Fruit fly (Drosophila melanogaster) whole organism, embryonic: ENCODE data around the gene CG7963.

ENCODE experiments used
- CG10654 ChIP-seq: fragments of 200-800 bp; sonication (Bioruptor generic); optimal IDR thresholded peaks from 2 replicates; lab custom pipeline; 2016; ENCODE audit warnings: missing biosample characterization, missing genetic modification characterization
- CG12769 ChIP-seq: fragments of 200-800 bp; sonication (Bioruptor generic); optimal IDR thresholded peaks from 2 replicates; lab custom pipeline; 2019; ENCODE audit warnings: missing biosample characterization, mild to moderate bottlenecking, missing genetic modification characterization, moderate library complexity
- CG1529 ChIP-seq: fragments of 200-800 bp; sonication (Bioruptor generic); optimal IDR thresholded peaks from 3 replicates; lab custom pipeline; 2018; ENCODE audit warnings: missing biosample characterization, missing genetic modification characterization
- CG15479 ChIP-seq: fragments of 200-800 bp; sonication (Bioruptor generic); optimal IDR thresholded peaks from 3 replicates; lab custom pipeline; 2019; ENCODE audit warnings: missing biosample characterization, mild to moderate bottlenecking, missing genetic modification characterization, moderate library complexity
- CG15514 ChIP-seq: fragments of 200-800 bp; sonication (Bioruptor generic); optimal IDR thresholded peaks from 3 replicates; lab custom pipeline; 2017; ENCODE audit warnings: missing biosample characterization, missing genetic modification characterization, mild to moderate bottlenecking, moderate library complexity, missing genetic modification reagents
- CG15601 ChIP-seq: fragments of 200-800 bp; sonication (Bioruptor generic); optimal IDR thresholded peaks from 3 replicates; lab custom pipeline; 2019; ENCODE audit warnings: missing biosample characterization, mild to moderate bottlenecking, missing genetic modification characterization, moderate library complexity
- CG1647 ChIP-seq: fragments of 200-800 bp; sonication (Bioruptor generic); optimal IDR thresholded peaks from 3 replicates; lab custom pipeline; 2016; ENCODE audit warnings: missing biosample characterization, missing genetic modification characterization
- CG17829 ChIP-seq: fragments of 200-800 bp; optimal IDR thresholded peaks from 2 replicates; lab custom pipeline; 2019; ENCODE audit warnings: missing biosample characterization, mild to moderate bottlenecking, missing genetic modification characterization, moderate library complexity
- CG1832 ChIP-seq: fragments of 200-800 bp; sonication (Bioruptor generic); optimal IDR thresholded peaks from 2 replicates; lab custom pipeline; 2017; ENCODE audit warnings: missing biosample characterization, mild to moderate bottlenecking, missing genetic modification characterization, inconsistent platforms
- CG2116 ChIP-seq: fragments of 200-800 bp; sonication (Bioruptor generic); optimal IDR thresholded peaks from 3 replicates; lab custom pipeline; 2018; ENCODE audit warnings: missing biosample characterization, mild to moderate bottlenecking, missing genetic modification characterization
- CG34224 ChIP-seq: fragments of 200-800 bp; sonication (Bioruptor generic); IDR thresholded peaks from 3 replicates; pipeline ENCODE4 v1.3.6; 2022; ENCODE audit warnings: missing biosample characterization, missing genetic modification characterization; ENCODE audit not compliant: partially characterized antibody
- CG4404 ChIP-seq: fragments of 200-800 bp; sonication (Bioruptor generic); IDR thresholded peaks from 2 replicates; pipeline ENCODE4 v1.3.6; 2022; ENCODE audit warnings: missing biosample characterization, missing genetic modification characterization
- CG5245 ChIP-seq: fragments of 200-800 bp; sonication (Bioruptor generic); optimal IDR thresholded peaks from 3 replicates; lab custom pipeline; 2016; ENCODE audit warnings: missing biosample characterization, missing genetic modification characterization
- CG6254 ChIP-seq: fragments of 200-800 bp; sonication (Bioruptor generic); optimal IDR thresholded peaks from 3 replicates; lab custom pipeline; 2017; ENCODE audit warnings: mild to moderate bottlenecking, missing biosample characterization, missing genetic modification reagents, missing genetic modification characterization
- CG6791 ChIP-seq: fragments of 200-800 bp; sonication (Bioruptor generic); IDR thresholded peaks from 3 replicates; pipeline ENCODE4 v1.3.6; 2022; ENCODE audit warnings: missing biosample characterization, missing genetic modification characterization; ENCODE audit not compliant: partially characterized antibody
- CG7372 ChIP-seq: fragments of 200-800 bp; sonication (Bioruptor generic); IDR thresholded peaks from 2 replicates; pipeline ENCODE4 v1.3.6; 2022; ENCODE audit warnings: missing biosample characterization, missing genetic modification characterization
- CG7556 ChIP-seq: fragments of 200-800 bp; sonication (Bioruptor generic); optimal IDR thresholded peaks from 2 replicates; lab custom pipeline; 2017; ENCODE audit warnings: missing biosample characterization, mild to moderate bottlenecking, missing genetic modification characterization
- CG7963 ChIP-seq: fragments of 200-800 bp; sonication (Bioruptor generic); IDR thresholded peaks from 3 replicates; pipeline ENCODE4 v1.3.6; 2022; ENCODE audit warnings: missing biosample characterization, missing genetic modification characterization; ENCODE audit not compliant: partially characterized antibody
- CoRest ChIP-seq: fragments of 200-800 bp; sonication (Bioruptor generic); optimal IDR thresholded peaks from 3 replicates; lab custom pipeline; 2018; ENCODE audit warnings: missing biosample characterization, mild to moderate bottlenecking, missing genetic modification characterization, moderate library complexity
- Deaf1 ChIP-seq: fragments of 200-800 bp; optimal IDR thresholded peaks from 3 replicates; lab custom pipeline; 2019; ENCODE audit warnings: missing biosample characterization, mild to moderate bottlenecking, missing genetic modification characterization, moderate library complexity
- ERR ChIP-seq: fragments of 200-800 bp; sonication (Bioruptor generic); optimal IDR thresholded peaks from 2 replicates; lab custom pipeline; 2016; ENCODE audit warnings: missing biosample characterization, missing genetic modification characterization
- Fer3 ChIP-seq: fragments of 200-800 bp; sonication (Bioruptor generic); optimal IDR thresholded peaks from 2 replicates; lab custom pipeline; 2018; ENCODE audit warnings: missing biosample characterization, mild to moderate bottlenecking, missing genetic modification characterization, moderate library complexity
- HHEX ChIP-seq: fragments of 200-800 bp; sonication (Bioruptor generic); optimal IDR thresholded peaks from 3 replicates; lab custom pipeline; 2017; ENCODE audit warnings: missing biosample characterization, mild to moderate bottlenecking, missing genetic modification characterization, missing genetic modification reagents
- HmgD ChIP-seq: fragments of 200-800 bp; sonication (Bioruptor generic); optimal IDR thresholded peaks from 3 replicates; lab custom pipeline; 2016; ENCODE audit warnings: missing biosample characterization, missing genetic modification characterization
- Mes4 ChIP-seq: fragments of 200-800 bp; sonication (Bioruptor generic); optimal IDR thresholded peaks from 2 replicates; lab custom pipeline; 2016; ENCODE audit warnings: missing biosample characterization, missing genetic modification characterization
- Sox102F ChIP-seq: fragments of 200-800 bp; sonication (Bioruptor generic); optimal IDR thresholded peaks from 2 replicates; lab custom pipeline; 2018; ENCODE audit warnings: missing biosample characterization, mild to moderate bottlenecking, missing genetic modification characterization, moderate library complexity
- ato ChIP-seq: fragments of 200-800 bp; sonication (Bioruptor generic); IDR thresholded peaks from 2 replicates; pipeline ENCODE4 v1.3.6; 2022; ENCODE audit warnings: missing biosample characterization, missing genetic modification characterization; ENCODE audit not compliant: partially characterized antibody
- croc ChIP-seq: fragments of 200-800 bp; sonication (Bioruptor generic); conservative IDR thresholded peaks from 3 replicates; pipeline ENCODE4 v1.3.6; 2022; ENCODE audit warnings: missing biosample characterization, missing genetic modification characterization
- crol ChIP-seq: fragments of 200-800 bp; sonication (Bioruptor generic); IDR thresholded peaks from 2 replicates; pipeline ENCODE4 v1.3.6; 2022; ENCODE audit warnings: missing biosample characterization, missing genetic modification characterization
- da ChIP-seq: fragments of 200-800 bp; sonication (Bioruptor generic); optimal IDR thresholded peaks from 2 replicates; lab custom pipeline; 2016; ENCODE audit warnings: missing biosample characterization, missing genetic modification characterization
- dmrt99B ChIP-seq: fragments of 200-800 bp; sonication (Bioruptor generic); optimal IDR thresholded peaks from 2 replicates; lab custom pipeline; 2018; ENCODE audit warnings: missing biosample characterization, mild to moderate bottlenecking, missing genetic modification characterization, moderate library complexity
- dysf ChIP-seq: fragments of 200-800 bp; sonication (Bioruptor generic); IDR thresholded peaks from 3 replicates; pipeline ENCODE4 v1.3.6; 2022; ENCODE audit warnings: missing biosample characterization, missing genetic modification characterization
- ems ChIP-seq: fragments of 200-800 bp; sonication (Bioruptor generic); optimal IDR thresholded peaks from 3 replicates; lab custom pipeline; 2016; ENCODE audit warnings: missing biosample characterization, missing genetic modification characterization
- ewg ChIP-seq: fragments of 200-800 bp; sonication (Bioruptor generic); optimal IDR thresholded peaks from 3 replicates; lab custom pipeline; 2017; ENCODE audit warnings: mild to moderate bottlenecking, missing biosample characterization, missing genetic modification reagents, missing genetic modification characterization
- fd3F ChIP-seq: fragments of 200-800 bp; sonication (Bioruptor generic); optimal IDR thresholded peaks from 2 replicates; lab custom pipeline; 2018; ENCODE audit warnings: missing biosample characterization, mild to moderate bottlenecking, missing genetic modification characterization, moderate library complexity
- gfzf ChIP-seq: fragments of 200-800 bp; sonication (Bioruptor generic); optimal IDR thresholded peaks from 2 replicates; lab custom pipeline; 2016; ENCODE audit warnings: missing biosample characterization, mild to moderate bottlenecking, missing genetic modification characterization, moderate library complexity
- lab ChIP-seq: fragments of 200-800 bp; sonication (Bioruptor generic); optimal IDR thresholded peaks from 3 replicates; lab custom pipeline; 2017; ENCODE audit warnings: missing biosample characterization, missing genetic modification characterization, mild to moderate bottlenecking, moderate library complexity, missing genetic modification reagents
- nmo ChIP-seq: fragments of 200-800 bp; sonication (Bioruptor generic); optimal IDR thresholded peaks from 2 replicates; lab custom pipeline; 2018; ENCODE audit warnings: missing biosample characterization, mild to moderate bottlenecking, missing genetic modification characterization, moderate library complexity
- pros ChIP-seq: fragments of 200-800 bp; sonication (Bioruptor generic); optimal IDR thresholded peaks from 3 replicates; lab custom pipeline; 2019; ENCODE audit warnings: missing biosample characterization, mild to moderate bottlenecking, missing genetic modification characterization, moderate library complexity
- psq ChIP-seq: fragments of 200-800 bp; sonication (Bioruptor generic); optimal IDR thresholded peaks from 2 replicates; lab custom pipeline; 2017; ENCODE audit warnings: missing biosample characterization, missing genetic modification characterization
- scrt ChIP-seq: fragments of 200-800 bp; sonication (Bioruptor generic); optimal IDR thresholded peaks from 2 replicates; lab custom pipeline; 2018; ENCODE audit warnings: missing biosample characterization, mild to moderate bottlenecking, missing genetic modification characterization, moderate library complexity
- sim ChIP-seq: fragments of 200-800 bp; sonication (Bioruptor generic); IDR thresholded peaks from 2 replicates; pipeline ENCODE4 v1.3.6; 2022; ENCODE audit warnings: missing biosample characterization, missing genetic modification characterization
- sisA ChIP-seq: fragments of 200-800 bp; sonication (Bioruptor generic); IDR thresholded peaks from 2 replicates; pipeline ENCODE4 v1.3.6; 2022; ENCODE audit warnings: missing biosample characterization, missing genetic modification characterization
- sna ChIP-seq: fragments of 200-800 bp; sonication (Bioruptor generic); IDR thresholded peaks from 2 replicates; pipeline ENCODE4 v1.3.6; 2022; ENCODE audit warnings: missing biosample characterization, missing genetic modification characterization; ENCODE audit not compliant: partially characterized antibody
- ssp ChIP-seq: fragments of 200-800 bp; sonication (Bioruptor generic); IDR thresholded peaks from 2 replicates; pipeline ENCODE4 v1.3.6; 2022; ENCODE audit warnings: missing biosample characterization, missing genetic modification characterization
- twi ChIP-seq: fragments of 200-800 bp; optimal IDR thresholded peaks from 2 replicates; lab custom pipeline; 2019; ENCODE audit warnings: missing biosample characterization, mild to moderate bottlenecking, missing genetic modification characterization, moderate library complexity
- wek ChIP-seq: fragments of 200-800 bp; sonication (Bioruptor generic); optimal IDR thresholded peaks from 3 replicates; lab custom pipeline; 2018; ENCODE audit warnings: missing biosample characterization, mild to moderate bottlenecking, missing genetic modification characterization, moderate library complexity
- wor ChIP-seq: fragments of 200-800 bp; sonication (Bioruptor generic); IDR thresholded peaks from 2 replicates; pipeline ENCODE4 v1.3.6; 2022; ENCODE audit warnings: missing biosample characterization, missing genetic modification characterization
- yki ChIP-seq: fragments of >200 bp; optimal IDR thresholded peaks from 3 replicates; lab custom pipeline; 2018

CG7963 gene

DNA sequence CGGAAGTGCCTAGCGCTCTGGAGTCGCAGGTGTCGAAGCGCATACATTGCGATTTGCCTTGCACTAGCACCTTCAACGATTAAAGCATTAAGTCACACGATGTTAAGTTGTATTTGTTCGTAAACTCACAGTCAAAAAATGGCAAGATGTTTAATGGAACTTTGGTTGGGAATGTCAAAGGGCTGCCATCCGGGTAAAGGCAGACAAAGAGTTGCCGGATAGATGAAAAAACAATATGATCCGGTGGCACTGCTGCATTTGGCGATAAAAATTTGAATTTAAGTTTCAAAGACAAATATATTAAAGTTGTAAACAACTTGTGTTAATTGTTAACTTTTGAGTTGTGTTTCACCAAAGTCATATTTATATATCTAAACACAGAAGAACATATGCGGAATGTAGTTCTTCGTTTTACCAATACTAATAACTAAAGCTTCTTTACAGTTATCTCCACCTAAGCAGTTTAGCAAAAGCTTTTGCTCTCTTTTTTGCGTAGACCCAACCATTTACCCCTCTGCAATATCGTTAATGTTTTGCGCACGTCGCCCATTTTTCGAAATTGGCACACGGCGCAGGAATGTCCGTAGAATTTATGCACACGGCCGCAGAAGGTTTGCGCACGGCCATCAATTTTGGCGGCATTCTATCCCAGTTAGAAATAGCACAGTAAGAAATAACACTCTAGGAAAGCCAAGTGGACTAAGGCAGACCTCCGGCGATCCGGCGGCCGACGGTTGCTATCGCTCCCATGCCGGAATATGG, 46.1 kb upstream of the CG7963 start, which contains the start of gene Coq2:
Gene Coq2, minus strand, starts transcription at position 200 of the 762 bp plus-strand sequence.
- TF ChIP-seq CG6254 (no peak), CG6791 (GFP tag; lab: Robert Waterston, UW) (no peak), gfzf (GFP tag; lab: Kevin White, UChicago) (peak; percentile 13), fd3F (no peak), ssp (GFP tag; lab: Robert Waterston, UW) (no peak), ERR (GFP tag; lab: Kevin White, UChicago) (no peak), Deaf1 (tag; lab: Kevin White, UChicago) (no peak), CG17829 (tag; lab: Kevin White, UChicago) (no peak), pros (GFP tag; lab: Kevin White, UChicago) (no peak), CG15601 (tag; lab: Kevin White, UChicago) (no peak), scrt (GFP tag; lab: Kevin White, UChicago) (no peak), CG12769 (tag; lab: Kevin White, UChicago) (no peak), dmrt99B (tag; lab: Kevin White, UChicago) (no peak), CG7372 (GFP tag; lab: Robert Waterston, UW) (no peak), Sox102F (GFP tag; lab: Kevin White, UChicago) (no peak), wek (GFP tag; lab: Kevin White, UChicago) (no peak), HHEX (GFP tag; lab: Kevin White, UChicago) (no peak), CG15479 (GFP tag; lab: Kevin White, UChicago) (no peak), Fer3 (tag; lab: Kevin White, UChicago) (no peak), da (GFP tag; lab: Kevin White, UChicago) (no peak), CG7556 (GFP tag; lab: Kevin White, UChicago) (no peak), CG4404 (GFP tag; lab: Robert Waterston, UW) (no peak), lab (no peak), CG7963 (no peak), ems (GFP tag; lab: Kevin White, UChicago) (no peak), CG2116 (GFP tag; lab: Kevin White, UChicago) (peak; percentile 84), wor (no peak), CG1529 (GFP tag; lab: Kevin White, UChicago) (no peak), CG10654 (GFP tag; lab: Kevin White, UChicago) (no peak), psq (GFP tag; lab: Kevin White, UChicago) (no peak), sim (no peak), HmgD (GFP tag; lab: Kevin White, UChicago) (no peak), crol (GFP tag; lab: Robert Waterston, UW) (no peak), ewg (GFP tag; lab: Kevin White, UChicago) (peak; percentile 38), yki (lab: Kevin White, UChicago) (no peak), dysf (GFP tag; lab: Robert Waterston, UW) (no peak), sna (no peak), ato (GFP tag; lab: Robert Waterston, UW) (no peak), CG15514 (GFP tag; lab: Kevin White, UChicago) (peak; percentile 60), nmo (GFP tag; lab: Kevin White, UChicago) (peak; percentile 12), croc (GFP tag; lab: Robert Waterston, UW) (no peak), Mes4 (no peak), CG1832 (GFP tag; lab: Kevin White, UChicago) (no peak), CoRest (tag; lab: Kevin White, UChicago) (no peak), twi (tag; lab: Kevin White, UChicago) (no peak), sisA (GFP tag; lab: Robert Waterston, UW) (no peak), CG34224 (GFP tag; lab: Robert Waterston, UW) (0 out of 3 replicates have a peak, but pooled peaks have one; percentile 8), CG5245 (GFP tag; lab: Kevin White, UChicago) (no peak), CG1647 (GFP tag; lab: Kevin White, UChicago) (no peak)
